Fruit fly (Drosophila melanogaster) whole organism, embryonic: ENCODE measurements around the gene Or7a.
A peak's percentile ranks its signal among the peaks of the same experiment; 100 is the strongest.

ENCODE experiments used
- Atf-2 ChIP-seq: fragments of 200-800 bp; sonication (Bioruptor generic); optimal IDR thresholded peaks from 2 replicates; lab custom pipeline; 2016; ENCODE audit warnings: missing biosample characterization, missing genetic modification characterization
- Atf3 ChIP-seq: fragments of 200-800 bp; sonication (Bioruptor generic); optimal IDR thresholded peaks from 3 replicates; lab custom pipeline; 2016; ENCODE audit warnings: missing biosample characterization, missing genetic modification characterization
- CG10274 ChIP-seq: fragments of 200-800 bp; sonication (Bioruptor generic); optimal IDR thresholded peaks from 3 replicates; lab custom pipeline; 2017; ENCODE audit warnings: missing biosample characterization, mild to moderate bottlenecking, missing genetic modification characterization
- CG10321 ChIP-seq: fragments of 200-800 bp; sonication (Bioruptor generic); IDR thresholded peaks from 2 replicates; pipeline ENCODE4 v1.3.6; 2022; ENCODE audit warnings: missing biosample characterization, missing genetic modification characterization
- CG12071 ChIP-seq: fragments of 200-800 bp; sonication (Bioruptor generic); optimal IDR thresholded peaks from 3 replicates; lab custom pipeline; 2018; ENCODE audit warnings: missing biosample characterization, mild to moderate bottlenecking, missing genetic modification characterization
- CG14050 ChIP-seq: fragments of 200-800 bp; sonication (Bioruptor generic); IDR thresholded peaks from 3 replicates; pipeline ENCODE4 v1.3.6; 2022; ENCODE audit warnings: missing biosample characterization, missing genetic modification characterization
- CG15696 ChIP-seq: fragments of 200-800 bp; sonication (Bioruptor generic); optimal IDR thresholded peaks from 2 replicates; lab custom pipeline; 2019; ENCODE audit warnings: missing biosample characterization, mild to moderate bottlenecking, missing genetic modification characterization, moderate library complexity
- CG17186 ChIP-seq: fragments of 200-800 bp; sonication (Bioruptor generic); optimal IDR thresholded peaks from 3 replicates; lab custom pipeline; 2017; ENCODE audit warnings: missing biosample characterization, missing genetic modification reagents, missing genetic modification characterization
- CG1832 ChIP-seq: fragments of 200-800 bp; sonication (Bioruptor generic); optimal IDR thresholded peaks from 2 replicates; lab custom pipeline; 2017; ENCODE audit warnings: missing biosample characterization, mild to moderate bottlenecking, missing genetic modification characterization, inconsistent platforms
- CG30020 ChIP-seq: fragments of 200-800 bp; optimal IDR thresholded peaks from 2 replicates; lab custom pipeline; 2019; ENCODE audit warnings: missing biosample characterization, mild to moderate bottlenecking, missing genetic modification characterization, moderate library complexity
- CG42726 ChIP-seq: fragments of 200-800 bp; sonication (Bioruptor generic); IDR thresholded peaks from 2 replicates; pipeline ENCODE4 v1.3.6; 2022; ENCODE audit warnings: missing biosample characterization, missing genetic modification characterization; ENCODE audit not compliant: partially characterized antibody
- CG4282 ChIP-seq: fragments of 200-800 bp; sonication (Bioruptor generic); optimal IDR thresholded peaks from 2 replicates; lab custom pipeline; 2016; ENCODE audit warnings: missing biosample characterization, missing genetic modification characterization
- CG6765 ChIP-seq: fragments of 200-800 bp; sonication (Bioruptor generic); optimal IDR thresholded peaks from 3 replicates; lab custom pipeline; 2017; ENCODE audit warnings: missing biosample characterization, mild to moderate bottlenecking, missing genetic modification characterization
- CG8089 ChIP-seq: fragments of 200-800 bp; sonication (Bioruptor generic); optimal IDR thresholded peaks from 3 replicates; lab custom pipeline; 2016; ENCODE audit warnings: missing biosample characterization, missing genetic modification characterization
- CG9437 ChIP-seq: fragments of 200-800 bp; sonication (Bioruptor generic); optimal IDR thresholded peaks from 2 replicates; lab custom pipeline; 2018; ENCODE audit warnings: missing biosample characterization, mild to moderate bottlenecking, missing genetic modification characterization
- CG9817 ChIP-seq: fragments of 200-800 bp; sonication (Bioruptor generic); optimal IDR thresholded peaks from 2 replicates; lab custom pipeline; 2018; ENCODE audit warnings: missing biosample characterization, mild to moderate bottlenecking, missing genetic modification characterization, moderate library complexity
- CG9932 ChIP-seq: fragments of 200-800 bp; sonication (Bioruptor generic); IDR thresholded peaks from 2 replicates; pipeline ENCODE4 v1.3.6; 2022; ENCODE audit warnings: missing biosample characterization, missing genetic modification characterization
- Deaf1 ChIP-seq: fragments of 200-800 bp; optimal IDR thresholded peaks from 3 replicates; lab custom pipeline; 2019; ENCODE audit warnings: missing biosample characterization, mild to moderate bottlenecking, missing genetic modification characterization, moderate library complexity
- Dll ChIP-seq: fragments of 200-800 bp; sonication (Bioruptor generic); IDR thresholded peaks from 4 replicates; pipeline ENCODE4 v1.3.6; 2022; ENCODE audit warnings: missing biosample characterization, missing genetic modification characterization; ENCODE audit not compliant: partially characterized antibody
- Eip74EF ChIP-seq, 2 experiments: fragments of 200-800 bp in 1 of 2; fragments of >200 bp in 1 of 2; sonication (Bioruptor generic) in 1 of 2; optimal IDR thresholded peaks; 2 replicates each; lab custom pipeline; 2017 to 2019; ENCODE audit warnings: missing biosample characterization in 2 of 2, missing genetic modification characterization in 2 of 2, mild to moderate bottlenecking in 1 of 2, moderate library complexity in 1 of 2
- Ets97D ChIP-seq: fragments of 200-800 bp; sonication (Bioruptor generic); optimal IDR thresholded peaks from 3 replicates; lab custom pipeline; 2016; ENCODE audit warnings: missing biosample characterization, missing genetic modification characterization
- GATAe ChIP-seq: fragments of 200-800 bp; sonication (Bioruptor generic); conservative IDR thresholded peaks from 2 replicates; pipeline ENCODE4 v1.3.6; 2022; ENCODE audit warnings: missing biosample characterization, missing genetic modification characterization
- H2.0 ChIP-seq: fragments of 200-800 bp; sonication (Bioruptor generic); IDR thresholded peaks from 2 replicates; pipeline ENCODE4 v1.3.6; 2022; ENCODE audit warnings: missing biosample characterization, missing genetic modification characterization
- Hr39 ChIP-seq: fragments of >200 bp; optimal IDR thresholded peaks from 2 replicates; lab custom pipeline; 2017
- MTF-1 ChIP-seq: fragments of 200-800 bp; sonication (Bioruptor generic); optimal IDR thresholded peaks from 2 replicates; lab custom pipeline; 2018; ENCODE audit warnings: missing biosample characterization, mild to moderate bottlenecking, missing genetic modification characterization, borderline replicate concordance
- NC2β ChIP-seq: fragments of 200-800 bp; sonication (Bioruptor generic); optimal IDR thresholded peaks from 2 replicates; lab custom pipeline; 2016; ENCODE audit warnings: missing biosample characterization, missing genetic modification characterization
- Opbp ChIP-seq: fragments of 200-800 bp; sonication (Bioruptor generic); IDR thresholded peaks from 3 replicates; pipeline ENCODE4 v1.3.6; 2022; ENCODE audit warnings: missing biosample characterization, missing genetic modification characterization; ENCODE audit not compliant: partially characterized antibody
- Ptx1 ChIP-seq: fragments of 200-800 bp; sonication (Bioruptor generic); IDR thresholded peaks from 2 replicates; pipeline ENCODE4 v1.3.6; 2022; ENCODE audit warnings: missing biosample characterization, missing genetic modification characterization
- Sry-β ChIP-seq: fragments of 200-800 bp; sonication (Bioruptor generic); optimal IDR thresholded peaks from 2 replicates; lab custom pipeline; 2018; ENCODE audit warnings: missing biosample characterization, mild to moderate bottlenecking, missing genetic modification characterization, moderate library complexity
- aop ChIP-seq: fragments of 200-800 bp; sonication (Bioruptor generic); IDR thresholded peaks from 2 replicates; pipeline ENCODE4 v1.3.6; 2022; ENCODE audit warnings: missing biosample characterization, missing genetic modification characterization
- bsh ChIP-seq, 2 experiments: fragments of 200-800 bp; sonication (Bioruptor generic); optimal IDR thresholded peaks; 2 replicates each; lab custom pipeline; 2017 to 2018; ENCODE audit warnings: mild to moderate bottlenecking in 2 of 2, missing biosample characterization in 2 of 2, missing genetic modification characterization in 2 of 2, moderate library complexity in 1 of 2
- da ChIP-seq: fragments of 200-800 bp; sonication (Bioruptor generic); optimal IDR thresholded peaks from 2 replicates; lab custom pipeline; 2016; ENCODE audit warnings: missing biosample characterization, missing genetic modification characterization
- dysf ChIP-seq: fragments of 200-800 bp; sonication (Bioruptor generic); IDR thresholded peaks from 3 replicates; pipeline ENCODE4 v1.3.6; 2022; ENCODE audit warnings: missing biosample characterization, missing genetic modification characterization
- ewg ChIP-seq: fragments of 200-800 bp; sonication (Bioruptor generic); optimal IDR thresholded peaks from 3 replicates; lab custom pipeline; 2017; ENCODE audit warnings: mild to moderate bottlenecking, missing biosample characterization, missing genetic modification reagents, missing genetic modification characterization
- fd3F ChIP-seq: fragments of 200-800 bp; sonication (Bioruptor generic); optimal IDR thresholded peaks from 2 replicates; lab custom pipeline; 2018; ENCODE audit warnings: missing biosample characterization, mild to moderate bottlenecking, missing genetic modification characterization, moderate library complexity
- hbn ChIP-seq: fragments of 200-800 bp; sonication (Bioruptor generic); IDR thresholded peaks from 2 replicates; pipeline ENCODE4 v1.3.6; 2022; ENCODE audit warnings: missing biosample characterization, missing genetic modification characterization; ENCODE audit not compliant: partially characterized antibody
- hkb ChIP-seq, 2 experiments: fragments of 200-800 bp in 1 of 2; fragments of >200 bp in 1 of 2; sonication (Bioruptor generic) in 1 of 2; IDR thresholded peaks in 1 of 2; optimal IDR thresholded peaks in 1 of 2; 2 replicates each; pipeline versions ENCODE4 v1.3.6 to Lab custom; 2017 to 2022; ENCODE audit warnings: missing biosample characterization in 1 of 2, missing genetic modification characterization in 1 of 2
- jigr1 ChIP-seq: fragments of 200-800 bp; sonication (Bioruptor generic); IDR thresholded peaks from 3 replicates; pipeline ENCODE4 v1.3.6; 2022; ENCODE audit warnings: missing biosample characterization, missing genetic modification characterization
- mld ChIP-seq: fragments of 200-800 bp; sonication (Bioruptor generic); IDR thresholded peaks from 3 replicates; pipeline ENCODE4 v1.3.6; 2022; ENCODE audit warnings: missing biosample characterization, missing genetic modification characterization; ENCODE audit not compliant: partially characterized antibody
- nerfin-1 ChIP-seq: fragments of 200-800 bp; sonication (Bioruptor generic); optimal IDR thresholded peaks from 3 replicates; lab custom pipeline; 2019; ENCODE audit warnings: missing biosample characterization, mild to moderate bottlenecking, missing genetic modification characterization, moderate library complexity
- odd ChIP-seq: fragments of 200-800 bp; sonication (Bioruptor generic); optimal IDR thresholded peaks from 2 replicates; lab custom pipeline; 2017; ENCODE audit warnings: missing biosample characterization, mild to moderate bottlenecking, missing genetic modification characterization
- p53 ChIP-seq: fragments of 200-800 bp; sonication (Bioruptor generic); optimal IDR thresholded peaks from 2 replicates; lab custom pipeline; 2016; ENCODE audit warnings: missing biosample characterization, missing genetic modification characterization
- pum ChIP-seq: fragments of 200-800 bp; sonication (Bioruptor generic); optimal IDR thresholded peaks from 2 replicates; lab custom pipeline; 2016; ENCODE audit warnings: missing biosample characterization, missing genetic modification characterization
- pzg ChIP-seq: fragments of 200-800 bp; sonication (Bioruptor generic); optimal IDR thresholded peaks from 3 replicates; lab custom pipeline; 2018; ENCODE audit warnings: missing biosample characterization, mild to moderate bottlenecking, missing genetic modification characterization, moderate library complexity
- schlank ChIP-seq: fragments of 200-800 bp; sonication (Bioruptor generic); optimal IDR thresholded peaks from 2 replicates; lab custom pipeline; 2018; ENCODE audit warnings: missing biosample characterization, mild to moderate bottlenecking, missing genetic modification characterization
- slbo ChIP-seq: fragments of 200-800 bp; sonication (Bioruptor generic); IDR thresholded peaks from 2 replicates; pipeline ENCODE4 v1.3.6; 2022; ENCODE audit warnings: missing biosample characterization, missing genetic modification characterization
- sob ChIP-seq: fragments of 200-800 bp; sonication (Bioruptor generic); IDR thresholded peaks from 2 replicates; pipeline ENCODE4 v1.3.6; 2022; ENCODE audit warnings: missing biosample characterization, missing genetic modification characterization
- tin ChIP-seq: fragments of 200-800 bp; sonication (Bioruptor generic); optimal IDR thresholded peaks from 3 replicates; lab custom pipeline; 2016; ENCODE audit warnings: missing biosample characterization, missing genetic modification characterization
- vfl ChIP-seq: fragments of 200-800 bp; sonication (Bioruptor generic); optimal IDR thresholded peaks from 2 replicates; lab custom pipeline; 2016; ENCODE audit warnings: missing biosample characterization, missing genetic modification characterization
- z ChIP-seq: fragments of 200-800 bp; sonication (Bioruptor generic); IDR thresholded peaks from 3 replicates; pipeline ENCODE4 v1.3.6; 2022; ENCODE audit warnings: missing biosample characterization, missing genetic modification characterization

Gene Or7a

dm6 chrX:8143537-8143936, 22.0 kb downstream of the Or7a start, which contains the start of gene CG17982 (continued):
- peak; percentile 84 for TF ChIP-seq tin (GFP tag; lab: Kevin White, UChicago)
- TF ChIP-seq Atf-2, result peak; percentile 72
- peak; percentile 64 for TF ChIP-seq Atf3 (GFP tag; lab: Kevin White, UChicago)
- peak; percentile 64 for TF ChIP-seq ewg (GFP tag; lab: Kevin White, UChicago)
- no peak for TF ChIP-seq Opbp (GFP tag; lab: Robert Waterston, UW)
- TF ChIP-seq CG30020 (tag; lab: Kevin White, UChicago), result peak; percentile 64
- TF ChIP-seq CG12071 (GFP tag; lab: Kevin White, UChicago), result peak; percentile 76
- peak; percentile 77 for TF ChIP-seq CG15696 (tag; lab: Kevin White, UChicago)
- TF ChIP-seq CG4282 (GFP tag; lab: Kevin White, UChicago), result peak; percentile 69
- peak; percentile 37; the same call in 2 of the 3 replicates for TF ChIP-seq jigr1 (GFP tag; lab: Robert Waterston, UW)
- TF ChIP-seq dysf (GFP tag; lab: Robert Waterston, UW), result peak; percentile 81
- peak; percentile 89 for TF ChIP-seq CG9817 (tag; lab: Kevin White, UChicago)
- peak; percentile 82 for TF ChIP-seq Ptx1 (GFP tag; lab: Robert Waterston, UW)
- peak; percentile 61; the same call in 1 of the 2 replicates for TF ChIP-seq aop (GFP tag; lab: Robert Waterston, UW)
- peak; percentile 86 for TF ChIP-seq sob (GFP tag; lab: Robert Waterston, UW)
- peak; percentile 56 for TF ChIP-seq da (GFP tag; lab: Kevin White, UChicago)
- peak; percentile 47 for TF ChIP-seq pzg (GFP tag; lab: Kevin White, UChicago)
- TF ChIP-seq pum (GFP tag; lab: Kevin White, UChicago), result peak; percentile 81
- TF ChIP-seq Deaf1 (tag; lab: Kevin White, UChicago), result peak; percentile 60
- TF ChIP-seq CG14050 (GFP tag; lab: Robert Waterston, UW), result peak; percentile 71
- no peak for TF ChIP-seq z
- TF ChIP-seq vfl (GFP tag; lab: Kevin White, UChicago), result peak; percentile 80
- TF ChIP-seq bsh (GFP tag; optimal IDR thresholded peaks at IDR 0.05; lab: Kevin White, UChicago), result peak; percentile 71 to 89
- peak; percentile 63 for TF ChIP-seq MTF-1 (GFP tag; lab: Kevin White, UChicago)
- TF ChIP-seq GATAe (GFP tag; lab: Robert Waterston, UW), result no peak
- peak; percentile 81 for TF ChIP-seq Ets97D (GFP tag; lab: Kevin White, UChicago)
- TF ChIP-seq p53 (GFP tag; lab: Kevin White, UChicago), result peak; percentile 72
- peak; percentile 70 for TF ChIP-seq CG6765
- TF ChIP-seq CG10274 (GFP tag; lab: Kevin White, UChicago), result peak; percentile 16
- TF ChIP-seq NC2β (GFP tag; lab: Kevin White, UChicago), result peak; percentile 80
- peak; percentile 81 for TF ChIP-seq nerfin-1
- TF ChIP-seq Eip74EF (GFP tag; optimal IDR thresholded peaks at IDR 0.05; lab: Kevin White, UChicago), result peak in 1 of 2 experiments; percentile 71
- TF ChIP-seq fd3F (GFP tag; lab: Kevin White, UChicago), result peak; percentile 80
- TF ChIP-seq Hr39 (lab: Kevin White, UChicago), result no peak
- no peak for TF ChIP-seq CG1832 (GFP tag; lab: Kevin White, UChicago)
- TF ChIP-seq CG9437 (GFP tag; lab: Kevin White, UChicago), result peak; percentile 67
- no peak for TF ChIP-seq Dll
- TF ChIP-seq schlank, result peak; percentile 61
- peak; percentile 73 for TF ChIP-seq odd (GFP tag; lab: Kevin White, UChicago)
- peak; percentile 88 for TF ChIP-seq slbo (GFP tag; lab: Robert Waterston, UW)
- peak; percentile 46 for TF ChIP-seq CG17186 (GFP tag; lab: Kevin White, UChicago)
- TF ChIP-seq Sry-β (GFP tag; lab: Kevin White, UChicago), result peak; percentile 11
- TF ChIP-seq CG42726 (GFP tag; lab: Robert Waterston, UW), result no peak
- TF ChIP-seq H2.0 (GFP tag; lab: Robert Waterston, UW), result peak; percentile 79
- no peak for TF ChIP-seq mld
- peak; percentile 16; the same call in 1 of the 2 replicates for TF ChIP-seq hbn (GFP tag; lab: Robert Waterston, UW)
- TF ChIP-seq hkb (optimal IDR thresholded peaks at IDR 0.05; lab: Kevin White, UChicago), result no peak
- peak; percentile 88 for TF ChIP-seq hkb (GFP tag; IDR thresholded peaks at IDR 0.05; lab: Robert Waterston, UW)
- peak; percentile 83 for TF ChIP-seq CG9932 (GFP tag; lab: Robert Waterston, UW)
- TF ChIP-seq CG10321, result no peak
- peak; percentile 72 for TF ChIP-seq CG8089 (GFP tag; lab: Kevin White, UChicago)
